Worm (Caenorhabditis elegans): ENCODE data around the gene Y60A3A.25.

Y60A3A.25 gene

ce11 chrV:19998203-19998836, 4.3 kb upstream of the Y60A3A.25 start:
- no peak for TF ChIP-seq tbx-8 (GFP tag; optimal IDR thresholded peaks at IDR 0.05)
- TF ChIP-seq ham-2 (GFP tag; optimal IDR thresholded peaks at IDR 0.05), result peak; percentile 62

ce11 chrV:19997481-19997880, 3.5 kb upstream of the Y60A3A.25 start:
- TF ChIP-seq mep-1 (tag; optimal IDR thresholded peaks at IDR 0.05) (no peak), nhr-12 (tag; optimal IDR thresholded peaks at IDR 0.05) (no peak), unc-62 (GFP tag; optimal IDR thresholded peaks at IDR 0.05) (no peak), hlh-1 (tag; optimal IDR thresholded peaks at IDR 0.05) (no peak), nhr-237 (tag; optimal IDR thresholded peaks at IDR 0.05) (no peak), lin-32 (GFP tag; optimal IDR thresholded peaks at IDR 0.05) (no peak)

- TF ChIP-seq sem-2 (GFP tag; optimal IDR thresholded peaks at IDR 0.05) (no peak), mls-2 (tag; optimal IDR thresholded peaks at IDR 0.05) (no peak), ham-2 (GFP tag; optimal IDR thresholded peaks at IDR 0.05) (no peak), drap-1 (GFP tag; optimal IDR thresholded peaks at IDR 0.05) (no peak), unc-39 (tag; optimal IDR thresholded peaks at IDR 0.05) (no peak), lin-32 (GFP tag; optimal IDR thresholded peaks at IDR 0.05) (no peak), nhr-237 (tag; optimal IDR thresholded peaks at IDR 0.05) (no peak), sptf-1 (tag; optimal IDR thresholded peaks at IDR 0.05) (no peak), blmp-1 (tag; optimal IDR thresholded peaks at IDR 0.05) (no peak), pha-4 (tag; optimal IDR thresholded peaks at IDR 0.05) (no peak), mep-1 (tag; optimal IDR thresholded peaks at IDR 0.05) (no peak), ces-1 (GFP tag; optimal IDR thresholded peaks at IDR 0.05) (no peak)
Measured at ce11 chrV:19994665-19995064, 672 bp upstream of the Y60A3A.25 start.

- TF ChIP-seq ham-2 (GFP tag; optimal IDR thresholded peaks at IDR 0.05), result no peak
- TF ChIP-seq flh-1 (GFP tag; optimal IDR thresholded peaks at IDR 0.05), result no peak
- TF ChIP-seq nhr-2 (tag; optimal IDR thresholded peaks at IDR 0.05), result no peak
- TF ChIP-seq unc-39 (tag; optimal IDR thresholded peaks at IDR 0.05), result no peak
- no peak for TF ChIP-seq mep-1 (tag; optimal IDR thresholded peaks at IDR 0.05)
- TF ChIP-seq ces-1 (GFP tag; optimal IDR thresholded peaks at IDR 0.05), result no peak
- no peak for TF ChIP-seq elt-1 (tag; optimal IDR thresholded peaks at IDR 0.05; ENCODE audit: borderline replicate concordance, insufficient read depth)
- no peak for TF ChIP-seq sptf-1 (tag; optimal IDR thresholded peaks at IDR 0.05)
- no peak for TF ChIP-seq ceh-43 (GFP tag; optimal IDR thresholded peaks at IDR 0.05)
- TF ChIP-seq mab-5 (tag; optimal IDR thresholded peaks at IDR 0.05), result no peak
- TF ChIP-seq mls-2 (tag; optimal IDR thresholded peaks at IDR 0.05), result no peak
- no peak for TF ChIP-seq ceh-39 (tag; optimal IDR thresholded peaks at IDR 0.05)
Measured at ce11 chrV:19987684-19988083, 6.3 kb downstream of the Y60A3A.25 start, which contains the start of gene sri-67. Gene sri-67 (plus strand): TSS chrV:19987984.

- TF ChIP-seq tbx-8 (GFP tag; optimal IDR thresholded peaks at IDR 0.05) (no peak), elt-1 (tag; optimal IDR thresholded peaks at IDR 0.05; ENCODE audit: borderline replicate concordance, insufficient read depth) (no peak), flh-1 (GFP tag; optimal IDR thresholded peaks at IDR 0.05) (no peak)
Measured at ce11 chrV:19986788-19987187, 7.2 kb downstream of the Y60A3A.25 start.

ce11 chrV:19986213-19986612, 7.8 kb downstream of the Y60A3A.25 start, which contains the start of gene clec-260:
Gene clec-260 (minus strand): TSS chrV:19986313.
- TF ChIP-seq drap-1 (GFP tag; optimal IDR thresholded peaks at IDR 0.05) (no peak), flh-1 (GFP tag; optimal IDR thresholded peaks at IDR 0.05) (no peak), mep-1 (tag; optimal IDR thresholded peaks at IDR 0.05) (no peak), unc-39 (tag; optimal IDR thresholded peaks at IDR 0.05) (no peak), bed-3 (GFP tag; optimal IDR thresholded peaks at IDR 0.05) (no peak), hlh-1 (tag; optimal IDR thresholded peaks at IDR 0.05) (no peak), ztf-11 (tag; optimal IDR thresholded peaks at IDR 0.05) (no peak), unc-120 (tag; optimal IDR thresholded peaks at IDR 0.05; ENCODE audit: poor library complexity, severe bottlenecking) (no peak), sem-2 (GFP tag; optimal IDR thresholded peaks at IDR 0.05) (no peak), ceh-39 (tag; optimal IDR thresholded peaks at IDR 0.05) (no peak), zip-8 (tag; optimal IDR thresholded peaks at IDR 0.05) (no peak), lsy-2 (tag; optimal IDR thresholded peaks at IDR 0.05) (no peak), nhr-12 (tag; optimal IDR thresholded peaks at IDR 0.05) (no peak), lin-13 (tag; optimal IDR thresholded peaks at IDR 0.05) (no peak), cnd-1 (tag; optimal IDR thresholded peaks at IDR 0.05) (no peak), elt-3 (tag; optimal IDR thresholded peaks at IDR 0.05) (no peak), unc-62 (GFP tag; optimal IDR thresholded peaks at IDR 0.05) (no peak), pha-4 (tag; optimal IDR thresholded peaks at IDR 0.05) (no peak)

Data from whole organism, mixed stage, embryonic.